Worm (Caenorhabditis elegans) whole organism, young adult: ENCODE results near the gene F45E12.5.

Experiments used
- B0035.1 ChIP-seq: sonication (generic microtip); optimal IDR thresholded peaks from 2 replicates; lab custom pipeline; 2016; ENCODE audit warnings: missing genetic modification characterization, mild to moderate bottlenecking, missing compliant biosample characterization, missing genotype, missing genetic modification reagents
- B0336.3 ChIP-seq: fragments of 200-800 bp; sonication (Bioruptor generic); IDR thresholded peaks from 2 replicates; pipeline ENCODE4 v1.3.6; 2022; ENCODE audit warnings: missing genetic modification characterization, missing compliant biosample characterization
- C06A6.2 ChIP-seq: fragments of 200-800 bp; sonication (Bioruptor generic); conservative IDR thresholded peaks from 2 replicates; pipeline ENCODE4 v1.3.6; 2022; ENCODE audit warnings: missing genetic modification characterization, missing compliant biosample characterization
- D2030.7 ChIP-seq: fragments of 200-800 bp; sonication (Bioruptor generic); IDR thresholded peaks from 2 replicates; pipeline ENCODE4 v1.3.6; 2022; ENCODE audit warnings: missing genetic modification reagents, missing genetic modification characterization, missing compliant biosample characterization
- F33H1.4 ChIP-seq: fragments of 200-800 bp; sonication (Bioruptor generic); IDR thresholded peaks from 2 replicates; pipeline ENCODE4 v1.3.6; 2022; ENCODE audit warnings: missing genetic modification reagents, missing genetic modification characterization, missing compliant biosample characterization
- F37B4.10 ChIP-seq: fragments of 200-800 bp; sonication (Bioruptor generic); IDR thresholded peaks from 2 replicates; pipeline ENCODE4 v1.3.6; 2022; ENCODE audit warnings: missing genetic modification characterization, missing compliant biosample characterization
- F52B5.7 ChIP-seq: sonication (generic microtip); optimal IDR thresholded peaks from 2 replicates; lab custom pipeline; 2016; ENCODE audit warnings: mild to moderate bottlenecking, missing genetic modification characterization, missing compliant biosample characterization
- F55B11.4 ChIP-seq: sonication (generic microtip); optimal IDR thresholded peaks from 2 replicates; lab custom pipeline; 2016; ENCODE audit warnings: missing compliant biosample characterization, missing genetic modification characterization, borderline replicate concordance; ENCODE audit not compliant: insufficient read depth
- F57C9.4 ChIP-seq: sonication (generic microtip); optimal IDR thresholded peaks from 2 replicates; lab custom pipeline; 2017; ENCODE audit warnings: mild to moderate bottlenecking, missing genetic modification characterization, missing compliant biosample characterization
- K11D2.4 ChIP-seq: fragments of 200-800 bp; sonication (Bioruptor generic); IDR thresholded peaks from 2 replicates; pipeline ENCODE4 v1.3.6; 2022; ENCODE audit warnings: missing genetic modification reagents, missing genetic modification characterization, missing compliant biosample characterization
- K12H6.12 ChIP-seq: fragments of 200-800 bp; sonication (Bioruptor generic); optimal IDR thresholded peaks from 2 replicates; lab custom pipeline; 2018; ENCODE audit warnings: mild to moderate bottlenecking, missing genetic modification characterization, missing compliant biosample characterization
- Y53G8AR.9 ChIP-seq: fragments of 200-800 bp; sonication (Bioruptor generic); conservative IDR thresholded peaks from 2 replicates; pipeline ENCODE4 v1.3.6; 2022; ENCODE audit warnings: missing genetic modification reagents, missing genetic modification characterization, missing compliant biosample characterization
- ZK185.1 ChIP-seq: sonication (generic microtip); optimal IDR thresholded peaks from 2 replicates; lab custom pipeline; 2016; ENCODE audit warnings: mild to moderate bottlenecking, missing genetic modification characterization, missing compliant biosample characterization; ENCODE audit not compliant: poor library complexity, severe bottlenecking
- atf-7 ChIP-seq: sonication (generic microtip); optimal IDR thresholded peaks from 2 replicates; lab custom pipeline; 2017; ENCODE audit warnings: mild to moderate bottlenecking, missing genetic modification characterization, missing compliant biosample characterization
- ccch-3 ChIP-seq: fragments of 200-800 bp; sonication (Bioruptor generic); optimal IDR thresholded peaks from 2 replicates; lab custom pipeline; 2018; ENCODE audit warnings: mild to moderate bottlenecking, missing genetic modification characterization, missing compliant biosample characterization
- cebp-1 ChIP-seq, 2 experiments: fragments of 200-800 bp in 1 of 2; sonication (Bioruptor generic) in 1 of 2; sonication (generic microtip) in 1 of 2; IDR thresholded peaks in 1 of 2; optimal IDR thresholded peaks in 1 of 2; 2 replicates each; pipeline versions ENCODE4 v1.3.6 to Lab custom; 2017 to 2022; ENCODE audit warnings: missing compliant biosample characterization in 2 of 2, missing genetic modification characterization in 2 of 2, mild to moderate bottlenecking in 1 of 2, missing genetic modification reagents in 1 of 2, moderate library complexity in 1 of 2
- cebp-2 ChIP-seq: fragments of 200-800 bp; sonication (Bioruptor generic); IDR thresholded peaks from 2 replicates; pipeline ENCODE4 v1.3.6; 2022; ENCODE audit warnings: missing genetic modification characterization, missing compliant biosample characterization
- ceh-100 ChIP-seq: fragments of 200-800 bp; sonication (Bioruptor generic); IDR thresholded peaks from 2 replicates; pipeline ENCODE4 v1.3.6; 2022; ENCODE audit warnings: missing genetic modification reagents, missing genetic modification characterization, missing compliant biosample characterization
- ceh-27 ChIP-seq: fragments of 200-800 bp; sonication (Bioruptor generic); optimal IDR thresholded peaks from 2 replicates; lab custom pipeline; 2018; ENCODE audit warnings: mild to moderate bottlenecking, missing genetic modification characterization, moderate library complexity, missing compliant biosample characterization
- ceh-58 ChIP-seq: fragments of 200-800 bp; sonication (Bioruptor generic); IDR thresholded peaks from 2 replicates; pipeline ENCODE4 v1.3.6; 2022; ENCODE audit warnings: missing genetic modification characterization, missing compliant biosample characterization
- chd-7 ChIP-seq: sonication (generic microtip); optimal IDR thresholded peaks from 2 replicates; lab custom pipeline; 2016; ENCODE audit warnings: mild to moderate bottlenecking, missing genetic modification characterization, moderate library complexity, missing compliant biosample characterization
- dpff-1 ChIP-seq: sonication (generic microtip); optimal IDR thresholded peaks from 2 replicates; lab custom pipeline; 2017; ENCODE audit warnings: mild to moderate bottlenecking, missing genetic modification characterization, missing compliant biosample characterization
- egl-18 ChIP-seq: fragments of 200-800 bp; sonication (Bioruptor generic); IDR thresholded peaks from 2 replicates; pipeline ENCODE4 v1.3.6; 2022; ENCODE audit warnings: missing genetic modification reagents, missing genetic modification characterization, missing compliant biosample characterization
- egrh-3 ChIP-seq: fragments of 200-800 bp; sonication (Bioruptor generic); IDR thresholded peaks from 2 replicates; pipeline ENCODE4 v1.3.6; 2022; ENCODE audit warnings: missing genetic modification reagents, missing genetic modification characterization, missing compliant biosample characterization
- hrde-1 ChIP-seq: sonication (generic microtip); optimal IDR thresholded peaks from 2 replicates; lab custom pipeline; 2016; ENCODE audit warnings: missing genetic modification characterization, mild to moderate bottlenecking, missing compliant biosample characterization, moderate library complexity, missing genotype, missing genetic modification reagents, borderline replicate concordance
- lag-1 ChIP-seq: fragments of 200-800 bp; sonication (Bioruptor generic); IDR thresholded peaks from 2 replicates; pipeline ENCODE4 v1.3.6; 2022; ENCODE audit warnings: missing genetic modification reagents, missing genetic modification characterization, missing compliant biosample characterization
- let-526 ChIP-seq: fragments of 200-800 bp; sonication (Bioruptor generic); IDR thresholded peaks from 2 replicates; pipeline ENCODE4 v1.3.6; 2022; ENCODE audit warnings: missing genetic modification reagents, missing genetic modification characterization, missing compliant biosample characterization
- let-607 ChIP-seq, 2 experiments: fragments of 200-800 bp in 1 of 2; sonication (Bioruptor generic) in 1 of 2; sonication (generic microtip) in 1 of 2; optimal IDR thresholded peaks; 2 replicates each; lab custom pipeline; 2016 to 2018; ENCODE audit warnings: mild to moderate bottlenecking in 2 of 2, missing compliant biosample characterization in 2 of 2, missing genetic modification characterization in 2 of 2, moderate library complexity in 2 of 2, missing genotype in 1 of 2
- lin-35 ChIP-seq, 3 experiments: fragments of 150-350 bp in 2 of 3; sonication (generic microtip) in 1 of 3; optimal IDR thresholded peaks; 2 replicates each; lab custom pipeline; 2014 to 2018; ENCODE audit warnings: missing biosample characterization in 3 of 3, missing genetic modification characterization in 3 of 3, missing genetic modification reagents in 3 of 3
- lir-1 ChIP-seq: fragments of 200-800 bp; sonication (Bioruptor generic); conservative IDR thresholded peaks from 2 replicates; pipeline ENCODE4 v1.3.6; 2022; ENCODE audit warnings: missing genetic modification reagents, missing genetic modification characterization, missing compliant biosample characterization
- nfyb-1 ChIP-seq: fragments of 200-800 bp; sonication (Bioruptor generic); IDR thresholded peaks from 2 replicates; pipeline ENCODE4 v1.3.6; 2022; ENCODE audit warnings: missing genetic modification reagents, missing genetic modification characterization, missing compliant biosample characterization
- nhr-80 ChIP-seq: sonication (generic microtip); optimal IDR thresholded peaks from 2 replicates; lab custom pipeline; 2016; ENCODE audit warnings: missing genetic modification characterization, missing compliant biosample characterization
- pbrm-1 ChIP-seq: fragments of 200-800 bp; sonication (Bioruptor generic); IDR thresholded peaks from 2 replicates; pipeline ENCODE4 v1.3.6; 2022; ENCODE audit warnings: missing genetic modification reagents, missing genetic modification characterization, missing compliant biosample characterization
- pha-4 ChIP-seq: fragments of 150-350 bp; sonication (generic microtip); optimal IDR thresholded peaks from 2 replicates; lab custom pipeline; 2014; ENCODE audit warnings: missing biosample characterization, missing genetic modification reagents, missing genetic modification characterization
- rcor-1 ChIP-seq: fragments of 200-800 bp; sonication (Bioruptor generic); IDR thresholded peaks from 2 replicates; pipeline ENCODE4 v1.3.6; 2022; ENCODE audit warnings: missing genetic modification reagents, missing genetic modification characterization, missing compliant biosample characterization
- somi-1 ChIP-seq: fragments of 200-800 bp; sonication (Bioruptor generic); optimal IDR thresholded peaks from 2 replicates; lab custom pipeline; 2018; ENCODE audit warnings: mild to moderate bottlenecking, missing genetic modification characterization, missing compliant biosample characterization
- tlf-1 ChIP-seq: fragments of 200-800 bp; sonication (Bioruptor generic); optimal IDR thresholded peaks from 2 replicates; lab custom pipeline; 2018; ENCODE audit warnings: mild to moderate bottlenecking, missing genetic modification characterization, missing compliant biosample characterization
- ztf-22 ChIP-seq: fragments of 200-800 bp; sonication (Bioruptor generic); optimal IDR thresholded peaks from 2 replicates; lab custom pipeline; 2018; ENCODE audit warnings: mild to moderate bottlenecking, missing genetic modification characterization, moderate library complexity, missing compliant biosample characterization

The F45E12.5 gene

ce11 chrII:7325063-7325480 is 15.2 kb upstream of the F45E12.5 start:
- TF ChIP-seq tlf-1 (GFP tag; lab: Kevin White, UChicago) (no peak), nfyb-1 (GFP tag; lab: Robert Waterston, UW) (peak; percentile 32; the same call in 1 of the 2 replicates), B0336.3 (no peak), Y53G8AR.9 (no peak), pbrm-1 (GFP tag; lab: Robert Waterston, UW) (no peak), cebp-1 (GFP tag; IDR thresholded peaks at IDR 0.05; lab: Robert Waterston, UW) (no peak), cebp-1 (tag; optimal IDR thresholded peaks at IDR 0.05; lab: Kevin White, UChicago) (no peak), atf-7 (tag; lab: Kevin White, UChicago) (peak; percentile 62), K12H6.12 (tag; lab: Kevin White, UChicago) (peak; percentile 79), B0035.1 (no peak), somi-1 (GFP tag; lab: Kevin White, UChicago) (peak; percentile 51), cebp-2 (GFP tag; lab: Robert Waterston, UW) (no peak), ceh-27 (GFP tag; lab: Kevin White, UChicago) (peak; percentile 5), let-526 (GFP tag; lab: Robert Waterston, UW) (no peak), ZK185.1 (tag; lab: Kevin White, UChicago) (peak; percentile 16), F55B11.4 (tag; lab: Kevin White, UChicago) (no peak)

- no peak for TF ChIP-seq lir-1 (GFP tag; lab: Robert Waterston, UW)
- TF ChIP-seq Y53G8AR.9: 0 out of 2 replicates have a peak, but pooled peaks have one; percentile 24
- TF ChIP-seq F33H1.4: 0 out of 2 replicates have a peak, but pooled peaks have one; percentile 11
- TF ChIP-seq pha-4: no peak
- 0 out of 2 replicates have a peak, but pooled peaks have one; percentile 32 for TF ChIP-seq ceh-58 (GFP tag; lab: Robert Waterston, UW)
- 0 out of 2 replicates have a peak, but pooled peaks have one; percentile 33 for TF ChIP-seq nfyb-1 (GFP tag; lab: Robert Waterston, UW)
- peak; percentile 27 for TF ChIP-seq F52B5.7 (tag; lab: Kevin White, UChicago)
- peak; percentile 26 for TF ChIP-seq chd-7 (tag; lab: Kevin White, UChicago)
Observed at ce11 chrII:7323925-7324324, 14.0 kb upstream of the F45E12.5 start, which contains the start of gene F21D12.3. F21D12.3 (minus strand) TSS chrII:7324025.

- no peak for TF ChIP-seq nhr-80 (tag; lab: Kevin White, UChicago)
- no peak for TF ChIP-seq egl-18 (GFP tag; lab: Robert Waterston, UW)
- TF ChIP-seq lin-35 (GFP tag; optimal IDR thresholded peaks at IDR 0.05; lab: Kevin White, UChicago): peak in 1 of 3 experiments; percentile 41
- no peak for TF ChIP-seq cebp-1 (GFP tag; IDR thresholded peaks at IDR 0.05; lab: Robert Waterston, UW)
- TF ChIP-seq cebp-1 (tag; optimal IDR thresholded peaks at IDR 0.05; lab: Kevin White, UChicago): no peak
- TF ChIP-seq F37B4.10 (GFP tag; lab: Robert Waterston, UW): no peak
- TF ChIP-seq lir-1 (GFP tag; lab: Robert Waterston, UW): no peak
- TF ChIP-seq B0336.3: no peak
- TF ChIP-seq lag-1: no peak
- peak; percentile 55; the same call in 1 of the 2 replicates for TF ChIP-seq nfyb-1 (GFP tag; lab: Robert Waterston, UW)
- no peak for TF ChIP-seq dpff-1 (tag; lab: Kevin White, UChicago)
- TF ChIP-seq ceh-100 (GFP tag; lab: Robert Waterston, UW): no peak
- 0 out of 2 replicates have a peak, but pooled peaks have one; percentile 18 for TF ChIP-seq rcor-1
- TF ChIP-seq K11D2.4 (GFP tag; lab: Robert Waterston, UW): no peak
- no peak for TF ChIP-seq C06A6.2 (GFP tag; lab: Robert Waterston, UW)
- no peak for TF ChIP-seq egrh-3 (GFP tag; lab: Robert Waterston, UW)
- TF ChIP-seq somi-1 (GFP tag; lab: Kevin White, UChicago): no peak
- no peak for TF ChIP-seq ccch-3 (GFP tag; lab: Kevin White, UChicago)
- no peak for TF ChIP-seq let-607 (tag; optimal IDR thresholded peaks at IDR 0.05; lab: Kevin White, UChicago)
- TF ChIP-seq D2030.7 (GFP tag; lab: Robert Waterston, UW): no peak
- TF ChIP-seq ztf-22 (GFP tag; lab: Kevin White, UChicago): no peak
- TF ChIP-seq tlf-1 (GFP tag; lab: Kevin White, UChicago): no peak
- no peak for TF ChIP-seq F57C9.4 (tag; lab: Kevin White, UChicago)
- TF ChIP-seq hrde-1 (tag; lab: Kevin White, UChicago): no peak
Observed at ce11 chrII:7323317-7323716, 13.4 kb upstream of the F45E12.5 start.
